Worm (Caenorhabditis elegans) whole organism, L1 larva: ENCODE measurements around the gene sri-20.

ENCODE experiments used
- C16A3.4 ChIP-seq: fragments of 150-350 bp; optimal IDR thresholded peaks from 2 replicates; lab custom pipeline; 2014; ENCODE audit warnings: missing biosample characterization, missing genetic modification characterization
- ceh-63 ChIP-seq: fragments of 200-800 bp; sonication (Bioruptor generic); optimal IDR thresholded peaks from 2 replicates; lab custom pipeline; 2018; ENCODE audit warnings: mild to moderate bottlenecking, missing genetic modification characterization, missing compliant biosample characterization
- ceh-82 ChIP-seq, 3 experiments: fragments of 150-350 bp in 1 of 3; sonication (generic microtip) in 2 of 3; optimal IDR thresholded peaks; 2 replicates each; lab custom pipeline; 2014 to 2017; ENCODE audit warnings: missing biosample characterization in 3 of 3, missing genetic modification characterization in 3 of 3
- egl-13 ChIP-seq: sonication (generic microtip); optimal IDR thresholded peaks from 2 replicates; lab custom pipeline; 2016; ENCODE audit warnings: missing genotype, missing genetic modification reagents, missing genetic modification characterization, missing compliant biosample characterization
- fos-1 ChIP-seq: fragments of 150-350 bp; optimal IDR thresholded peaks from 2 replicates; lab custom pipeline; 2014; ENCODE audit warnings: missing biosample characterization, missing genetic modification characterization
- lin-13 ChIP-seq: fragments of 150-350 bp; optimal IDR thresholded peaks from 2 replicates; lab custom pipeline; 2014; ENCODE audit warnings: missing biosample characterization, missing genetic modification reagents, missing genetic modification characterization
- lin-15B ChIP-seq: fragments of 150-350 bp; sonication (generic microtip); optimal IDR thresholded peaks from 3 replicates; lab custom pipeline; 2014; ENCODE audit warnings: missing biosample characterization, missing genetic modification characterization
- nhr-12 ChIP-seq: sonication (generic microtip); optimal IDR thresholded peaks from 2 replicates; lab custom pipeline; 2017; ENCODE audit warnings: missing biosample characterization, missing genetic modification characterization
- skn-1 ChIP-seq: fragments of 150-350 bp; optimal IDR thresholded peaks from 2 replicates; lab custom pipeline; 2014; ENCODE audit warnings: missing biosample characterization, missing genetic modification characterization
- unc-86 ChIP-seq: sonication (generic microtip); optimal IDR thresholded peaks from 2 replicates; lab custom pipeline; 2016; ENCODE audit warnings: missing genetic modification characterization, missing compliant biosample characterization
- zag-1 ChIP-seq: fragments of 150-350 bp; optimal IDR thresholded peaks from 2 replicates; lab custom pipeline; 2014; ENCODE audit warnings: missing biosample characterization, missing genetic modification characterization

ce11 chrV:10332012-10332411, 36.3 kb upstream of the sri-20 start, which contains the start of gene crm-1:
- no peak for TF ChIP-seq nhr-12 (tag; lab: Kevin White, UChicago)
- TF ChIP-seq zag-1 (tag; lab: Kevin White, UChicago): no peak
- TF ChIP-seq lin-15B (tag; lab: Kevin White, UChicago): no peak
- TF ChIP-seq ceh-63 (GFP tag; lab: Kevin White, UChicago): no peak
- TF ChIP-seq ceh-82 (tag; optimal IDR thresholded peaks at IDR 0.05; lab: Kevin White, UChicago): no peak
- TF ChIP-seq skn-1 (tag; lab: Kevin White, UChicago): no peak
- TF ChIP-seq lin-13: no peak
- TF ChIP-seq unc-86 (tag; lab: Kevin White, UChicago): no peak
- TF ChIP-seq fos-1 (tag; lab: Kevin White, UChicago): no peak
- no peak for TF ChIP-seq C16A3.4
- no peak for TF ChIP-seq egl-13 (tag; lab: Kevin White, UChicago)
